Fruit fly (Drosophila melanogaster): Measurements from ENCODE around the gene Kif19A.

- TF ChIP-seq gl (tag; optimal IDR thresholded peaks at IDR 0.05) (peak; percentile 23), CG10348 (GFP tag; IDR thresholded peaks at IDR 0.05) (no peak), CG8159 (tag; optimal IDR thresholded peaks at IDR 0.05) (no peak), D1 (tag; optimal IDR thresholded peaks at IDR 0.05) (no peak), CG15710 (tag; optimal IDR thresholded peaks at IDR 0.05) (no peak), CG32121 (GFP tag; IDR thresholded peaks at IDR 0.05) (no peak), CG12605 (GFP tag; IDR thresholded peaks at IDR 0.05) (no peak), CG13204 (GFP tag; optimal IDR thresholded peaks at IDR 0.05) (no peak), fd96Ca (GFP tag; IDR thresholded peaks at IDR 0.05) (no peak), CG34367 (tag; optimal IDR thresholded peaks at IDR 0.05) (no peak), CG4496 (GFP tag; IDR thresholded peaks at IDR 0.05) (no peak), rn (GFP tag; IDR thresholded peaks at IDR 0.05) (no peak)
Observed at dm6 chr3R:14070096-14070495, 48.2 kb downstream of the Kif19A start.
